Worm (Caenorhabditis elegans): Measurements from ENCODE around the gene H28G03.3.

DNA sequence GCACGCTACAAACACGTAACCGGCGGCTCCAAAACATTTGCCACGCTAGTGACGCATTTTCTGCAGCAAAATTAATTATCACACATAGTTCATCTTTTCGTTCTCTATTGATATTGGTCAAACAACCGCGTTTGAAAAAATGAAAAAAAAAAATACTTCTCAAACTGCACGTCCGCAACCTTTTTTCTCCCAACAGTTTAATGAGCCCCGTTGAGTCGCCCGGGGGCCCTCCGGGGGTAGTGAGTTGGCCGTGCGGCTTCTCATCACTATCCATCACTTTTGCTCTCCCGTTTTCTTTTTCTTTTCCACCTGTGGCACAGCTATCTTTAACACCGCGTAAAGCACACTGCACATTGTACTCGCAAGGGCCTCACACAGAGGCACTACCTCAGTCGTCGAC, 16.7 kb downstream of the H28G03.3 start:
- TF ChIP-seq R02D3.7 (tag; optimal IDR thresholded peaks at IDR 0.05) (no peak), unc-39 (tag; optimal IDR thresholded peaks at IDR 0.05) (no peak), nhr-237 (tag; optimal IDR thresholded peaks at IDR 0.05) (no peak), ceh-16 (tag; optimal IDR thresholded peaks at IDR 0.05) (no peak), nhr-25 (tag; optimal IDR thresholded peaks at IDR 0.05) (no peak), nhr-23 (tag; optimal IDR thresholded peaks at IDR 0.05) (no peak), ztf-11 (tag; optimal IDR thresholded peaks at IDR 0.05) (no peak)
